Worm (Caenorhabditis elegans) whole organism, dauer: ENCODE results near the gene D2062.4.
"Not testable (repeated sequence)": the region's sequence is repeated elsewhere in the genome, so short reads cannot be mapped to it uniquely, and the experiment has no call there.

Experiments
- unc-62 ChIP-seq: sonication (generic microtip); optimal IDR thresholded peaks from 2 replicates; lab custom pipeline; 2017; ENCODE audit warnings: missing biosample characterization, missing genetic modification reagents, missing genetic modification characterization

Gene D2062.4

ce11 chrII:2622936-2623452 is at the start of gene D2062.4:
TSS of gene D2062.4 (plus strand) at chrII:2623402.
- not testable (repeated sequence) for TF ChIP-seq unc-62 (GFP tag; lab: Kevin White, UChicago)

- no peak for TF ChIP-seq unc-62 (GFP tag; lab: Kevin White, UChicago)
Observed at ce11 chrII:2578216-2578615, 45.0 kb upstream of the D2062.4 start.

- TF ChIP-seq unc-62 (GFP tag; lab: Kevin White, UChicago): no peak
Observed at ce11 chrII:2583044-2583443, 40.2 kb upstream of the D2062.4 start, which contains the start of gene sri-74. TSS of gene sri-74 (minus strand) at chrII:2583144.

- TF ChIP-seq unc-62 (GFP tag; lab: Kevin White, UChicago): no peak
Observed at ce11 chrII:2585493-2585892, 37.7 kb upstream of the D2062.4 start, which contains the start of gene sri-36. TSS of gene sri-36 (minus strand) at chrII:2585593.

- TF ChIP-seq unc-62 (GFP tag; lab: Kevin White, UChicago): no peak
Observed at ce11 chrII:2586861-2587554, 36.2 kb upstream of the D2062.4 start, which contains the start of the genes F33H12.7 and sri-39. TSS of gene F33H12.7 (minus strand) at chrII:2586911. TSS of gene sri-39 (plus strand) at chrII:2587504.

ce11 chrII:2600176-2600575 is 23.0 kb upstream of the D2062.4 start, which contains the start of gene F33H12.1:
TSS of gene F33H12.1 (plus strand) at chrII:2600476.
- not testable (repeated sequence) for TF ChIP-seq unc-62 (GFP tag; lab: Kevin White, UChicago)

ce11 chrII:2600931-2601330 is 22.3 kb upstream of the D2062.4 start:
- no peak for TF ChIP-seq unc-62 (GFP tag; lab: Kevin White, UChicago)

ce11 chrII:2605319-2605718 is 17.9 kb upstream of the D2062.4 start, which contains the start of gene sri-77:
TSS of gene sri-77 (minus strand) at chrII:2605419.
- no peak for TF ChIP-seq unc-62 (GFP tag; lab: Kevin White, UChicago)

ce11 chrII:2610202-2610912 is 12.8 kb upstream of the D2062.4 start, which contains the start of gene sri-38:
TSS of gene sri-38 (plus strand) at chrII:2610862.
- no peak for TF ChIP-seq unc-62 (GFP tag; lab: Kevin White, UChicago)

- no peak for TF ChIP-seq unc-62 (GFP tag; lab: Kevin White, UChicago)
Observed at ce11 chrII:2611009-2611408, 12.2 kb upstream of the D2062.4 start.

ce11 chrII:2612278-2612677 is 10.9 kb upstream of the D2062.4 start, which contains the start of gene D2062.13:
TSS of gene D2062.13 (plus strand) at chrII:2612578.
- TF ChIP-seq unc-62 (GFP tag; lab: Kevin White, UChicago): not testable (repeated sequence)

- TF ChIP-seq unc-62 (GFP tag; lab: Kevin White, UChicago): not testable (repeated sequence)
Observed at ce11 chrII:2616634-2617033, 6.6 kb upstream of the D2062.4 start, which contains the start of gene msrp-5. TSS of gene msrp-5 (plus strand) at chrII:2616934.

- TF ChIP-seq unc-62 (GFP tag; lab: Kevin White, UChicago): not testable (repeated sequence)
Observed at ce11 chrII:2619148-2619547, 4.1 kb upstream of the D2062.4 start, which contains the start of gene msrp-6. TSS of gene msrp-6 (plus strand) at chrII:2619448.

ce11 chrII:2622480-2622879 is 722 bp upstream of the D2062.4 start, which contains the start of gene D2062.5:
TSS of gene D2062.5 (plus strand) at chrII:2622780.
- TF ChIP-seq unc-62 (GFP tag; lab: Kevin White, UChicago): no peak

- no peak for TF ChIP-seq unc-62 (GFP tag; lab: Kevin White, UChicago)
Observed at ce11 chrII:2624792-2625191, 1.6 kb downstream of the D2062.4 start, which contains the start of gene lgc-28. TSS of gene lgc-28 (plus strand) at chrII:2625092.
